6 fruit fly cellular contexts compared by ENCODE assay signal in genomic region chr2L:5070797-5071579, dm6.
A peak's percentile ranks its signal among the peaks of the same experiment; 100 is the strongest.
TF ChIP-seq lines count a peak whose summit lies in the region.

Gene RpL37A (plus strand): TSS chr2L:5070957.

- TF ChIP-seq CTCF in S2 (optimal IDR thresholded peaks at IDR 0.05; lab: Kevin White, UChicago), result peak; percentile 5 to 54
- peak; percentile 70 for TF ChIP-seq CTCF in whole organism, embryonic (GFP tag; optimal IDR thresholded peaks at IDR 0.05; lab: Kevin White, UChicago)

TF ChIP-seq in whole organism, adult, 20 proteins besides CTCF, POLR2A, EP300 and RAD21 (continues in another document):
- TF ChIP-seq Hr96 (GFP tag; optimal IDR thresholded peaks at IDR 0.05; lab: Kevin White, UChicago) (peak; percentile 84), CG7101 (tag; optimal IDR thresholded peaks at IDR 0.05; lab: Kevin White, UChicago) (peak; percentile 81), CG11617 (GFP tag; optimal IDR thresholded peaks at IDR 0.05; lab: Kevin White, UChicago) (peak; percentile 87), cnc (optimal IDR thresholded peaks at IDR 0.05; lab: Kevin White, UChicago) (no peak), bab1 (GFP tag; optimal IDR thresholded peaks at IDR 0.05; lab: Kevin White, UChicago) (peak; percentile 85), tj (GFP tag; optimal IDR thresholded peaks at IDR 0.05; lab: Kevin White, UChicago) (peak; percentile 54), CG12768 (GFP tag; optimal IDR thresholded peaks at IDR 0.05; lab: Kevin White, UChicago) (peak; percentile 66), pad (GFP tag; optimal IDR thresholded peaks at IDR 0.05; lab: Kevin White, UChicago) (peak; percentile 74), CG5204 (GFP tag; optimal IDR thresholded peaks at IDR 0.05; lab: Kevin White, UChicago) (no peak), cic (GFP tag; optimal IDR thresholded peaks at IDR 0.05; lab: Kevin White, UChicago) (peak; percentile 62), CG7045 (GFP tag; optimal IDR thresholded peaks at IDR 0.05; lab: Kevin White, UChicago) (peak; percentile 57), Mnt (GFP tag; optimal IDR thresholded peaks at IDR 0.05; lab: Kevin White, UChicago) (peak; percentile 76), CG1620 (GFP tag; optimal IDR thresholded peaks at IDR 0.05; lab: Kevin White, UChicago) (peak; percentile 86), kay (GFP tag; lab: Kevin White, UChicago; ENCODE audit: borderline replicate concordance) (peak; percentile 18), CG14711 (tag; optimal IDR thresholded peaks at IDR 0.05; lab: Kevin White, UChicago) (peak; percentile 61), CG33017 (tag; optimal IDR thresholded peaks at IDR 0.05; lab: Kevin White, UChicago) (peak; percentile 54), toe (GFP tag; optimal IDR thresholded peaks at IDR 0.05; lab: Kevin White, UChicago) (no peak), ovo (GFP tag; optimal IDR thresholded peaks at IDR 0.05; lab: Kevin White, UChicago) (peak; percentile 63)

TF ChIP-seq in whole organism, embryonic, 481 proteins besides CTCF, POLR2A, EP300 and RAD21 (continues in another document):
- TF ChIP-seq CG11456 (GFP tag; IDR thresholded peaks at IDR 0.05; lab: Robert Waterston, UW) (peak; percentile 86), zfh2 (GFP tag; optimal IDR thresholded peaks at IDR 0.05; lab: Kevin White, UChicago) (peak; percentile 29), psq (GFP tag; optimal IDR thresholded peaks at IDR 0.05; lab: Kevin White, UChicago) (peak; percentile 30), Hr51 (GFP tag; optimal IDR thresholded peaks at IDR 0.05; lab: Kevin White, UChicago) (peak; percentile 58 to 81), Fer2 (tag; optimal IDR thresholded peaks at IDR 0.05; lab: Kevin White, UChicago) (peak; percentile 41), CG1529 (GFP tag; optimal IDR thresholded peaks at IDR 0.05; lab: Kevin White, UChicago) (peak; percentile 39), yki (optimal IDR thresholded peaks at IDR 0.05; lab: Kevin White, UChicago) (no peak), CG12299 (tag; optimal IDR thresholded peaks at IDR 0.05; lab: Kevin White, UChicago) (peak; percentile 74), Nf-YB (GFP tag; optimal IDR thresholded peaks at IDR 0.05; lab: Kevin White, UChicago) (peak; percentile 68), slbo (GFP tag; IDR thresholded peaks at IDR 0.05; lab: Robert Waterston, UW) (peak; percentile 61), CG9876 (GFP tag; optimal IDR thresholded peaks at IDR 0.05; lab: Kevin White, UChicago) (peak; percentile 72), CG6765 (GFP tag; optimal IDR thresholded peaks at IDR 0.05; lab: Kevin White, UChicago) (peak; percentile 94), zfh1 (GFP tag; IDR thresholded peaks at IDR 0.05; lab: Robert Waterston, UW) (peak; percentile 78), Dek (tag; optimal IDR thresholded peaks at IDR 0.05; lab: Kevin White, UChicago) (peak; percentile 58), CG17829 (tag; optimal IDR thresholded peaks at IDR 0.05; lab: Kevin White, UChicago) (peak; percentile 84), Trl (optimal IDR thresholded peaks at IDR 0.05; lab: Kevin White, UChicago) (no peak), Trl (GFP tag; optimal IDR thresholded peaks at IDR 0.05; lab: Kevin White, UChicago) (peak; percentile 89), Sry-δ (GFP tag; optimal IDR thresholded peaks at IDR 0.05; lab: Kevin White, UChicago) (peak; percentile 77), TFAM (GFP tag; optimal IDR thresholded peaks at IDR 0.05; lab: Kevin White, UChicago) (peak; percentile 68)

TF ChIP-seq in whole organism, prepupa, 60 proteins besides CTCF, POLR2A, EP300 and RAD21 (continues in another document):
- TF ChIP-seq CG3919 (GFP tag; optimal IDR thresholded peaks at IDR 0.05; lab: Kevin White, UChicago) (peak; percentile 84), CG6808 (GFP tag; optimal IDR thresholded peaks at IDR 0.05; lab: Kevin White, UChicago) (peak; percentile 56), Smox (GFP tag; optimal IDR thresholded peaks at IDR 0.05; lab: Kevin White, UChicago) (no peak), spab (GFP tag; optimal IDR thresholded peaks at IDR 0.05; lab: Kevin White, UChicago) (no peak), CG1621 (tag; optimal IDR thresholded peaks at IDR 0.05; lab: Kevin White, UChicago) (no peak), Eip78C (GFP tag; lab: Kevin White, UChicago) (peak; percentile 92), Ets21C (GFP tag; optimal IDR thresholded peaks at IDR 0.05; lab: Kevin White, UChicago) (no peak), CG7368 (GFP tag; optimal IDR thresholded peaks at IDR 0.05; lab: Kevin White, UChicago) (peak; percentile 46), fd59A (GFP tag; optimal IDR thresholded peaks at IDR 0.05; lab: Kevin White, UChicago) (peak; percentile 33), svp (GFP tag; lab: Kevin White, UChicago) (no peak), Blimp-1 (GFP tag; optimal IDR thresholded peaks at IDR 0.05; lab: Kevin White, UChicago) (peak; percentile 54), CG31627 (GFP tag; optimal IDR thresholded peaks at IDR 0.05; lab: Kevin White, UChicago) (peak; percentile 61), Eip75B (GFP tag; optimal IDR thresholded peaks at IDR 0.05; lab: Kevin White, UChicago) (peak; percentile 66), CG8319 (GFP tag; optimal IDR thresholded peaks at IDR 0.05; lab: Kevin White, UChicago) (peak; percentile 42), eg (GFP tag; IDR thresholded peaks at IDR 0.05; lab: Robert Waterston, UW) (no peak; the same call in 2 of the 3 replicates), CG11762 (GFP tag; optimal IDR thresholded peaks at IDR 0.05; lab: Kevin White, UChicago; ENCODE audit: insufficient read depth) (no peak), Sox102F (GFP tag; optimal IDR thresholded peaks at IDR 0.05; lab: Kevin White, UChicago) (peak; percentile 75), lz (GFP tag; optimal IDR thresholded peaks at IDR 0.05; lab: Kevin White, UChicago) (peak; percentile 52), Met (GFP tag; optimal IDR thresholded peaks at IDR 0.05; lab: Kevin White, UChicago) (peak; percentile 68), Eip93F (GFP tag; optimal IDR thresholded peaks at IDR 0.05; lab: Kevin White, UChicago) (no peak)

TF ChIP-seq in whole organism, pupa, 21 proteins besides CTCF, POLR2A, EP300 and RAD21:
- TF ChIP-seq CG17806 (tag; optimal IDR thresholded peaks at IDR 0.05; lab: Kevin White, UChicago) (peak; percentile 32), gl (tag; optimal IDR thresholded peaks at IDR 0.05; lab: Kevin White, UChicago) (peak; percentile 62), CG8159 (tag; optimal IDR thresholded peaks at IDR 0.05; lab: Kevin White, UChicago) (peak; percentile 91), CG15710 (tag; optimal IDR thresholded peaks at IDR 0.05; lab: Kevin White, UChicago) (peak; percentile 16), Pif1B (GFP tag; optimal IDR thresholded peaks at IDR 0.05; lab: Kevin White, UChicago) (no peak), CG10348 (GFP tag; IDR thresholded peaks at IDR 0.05; lab: Robert Waterston, UW) (no peak), CG13204 (GFP tag; optimal IDR thresholded peaks at IDR 0.05; lab: Kevin White, UChicago) (no peak), Ets98B (GFP tag; IDR thresholded peaks at IDR 0.05; lab: Robert Waterston, UW) (peak; percentile 60), CG34367 (tag; optimal IDR thresholded peaks at IDR 0.05; lab: Kevin White, UChicago) (peak; percentile 59), rn (GFP tag; IDR thresholded peaks at IDR 0.05; lab: Robert Waterston, UW) (no peak), CG9948 (tag; optimal IDR thresholded peaks at IDR 0.05; lab: Kevin White, UChicago) (no peak), CG14655 (GFP tag; optimal IDR thresholded peaks at IDR 0.05; lab: Kevin White, UChicago) (no peak), Pif1A (GFP tag; optimal IDR thresholded peaks at IDR 0.05; lab: Kevin White, UChicago) (peak; percentile 74), D1 (tag; optimal IDR thresholded peaks at IDR 0.05; lab: Kevin White, UChicago) (peak; percentile 50), Snoo (tag; optimal IDR thresholded peaks at IDR 0.05; lab: Kevin White, UChicago) (peak; percentile 83), EcR (GFP tag; optimal IDR thresholded peaks at IDR 0.05; lab: Kevin White, UChicago) (no peak), CG4496 (GFP tag; IDR thresholded peaks at IDR 0.05; lab: Robert Waterston, UW) (peak; percentile 84), CG12605 (GFP tag; IDR thresholded peaks at IDR 0.05; lab: Robert Waterston, UW) (peak; percentile 58), CG32121 (GFP tag; IDR thresholded peaks at IDR 0.05; lab: Robert Waterston, UW) (no peak; the same call in 1 of the 2 replicates)

TF ChIP-seq in whole organism, wandering third instar larva, 38 proteins besides CTCF, POLR2A, EP300 and RAD21 (continues in another document):
- TF ChIP-seq Rel (GFP tag; optimal IDR thresholded peaks at IDR 0.05; lab: Kevin White, UChicago), result peak; percentile 66
- peak; percentile 50 for TF ChIP-seq Rel (tag; optimal IDR thresholded peaks at IDR 0.05; lab: Kevin White, UChicago)
- TF ChIP-seq Myc (optimal IDR thresholded peaks at IDR 0.05; lab: Kevin White, UChicago), result peak; percentile 5
- TF ChIP-seq Hr78 (GFP tag; optimal IDR thresholded peaks at IDR 0.05; lab: Kevin White, UChicago), result no peak
- TF ChIP-seq CrebA (GFP tag; optimal IDR thresholded peaks at IDR 0.05; lab: Kevin White, UChicago; ENCODE audit: borderline replicate concordance), result no peak
- no peak for TF ChIP-seq jim (GFP tag; optimal IDR thresholded peaks at IDR 0.05; lab: Kevin White, UChicago)
- peak; percentile 73 for TF ChIP-seq sage (GFP tag; optimal IDR thresholded peaks at IDR 0.05; lab: Kevin White, UChicago)
- TF ChIP-seq dsf (GFP tag; optimal IDR thresholded peaks at IDR 0.05; lab: Kevin White, UChicago; ENCODE audit: borderline replicate concordance), result peak; percentile 12
- peak; percentile 73 for TF ChIP-seq Sp1 (GFP tag; optimal IDR thresholded peaks at IDR 0.05; lab: Kevin White, UChicago)
- TF ChIP-seq GATAd (GFP tag; optimal IDR thresholded peaks at IDR 0.05; lab: Kevin White, UChicago), result no peak
- peak; percentile 24 for TF ChIP-seq psq (GFP tag; optimal IDR thresholded peaks at IDR 0.05; lab: Kevin White, UChicago)
- no peak for TF ChIP-seq Dfd (GFP tag; optimal IDR thresholded peaks at IDR 0.05; lab: Kevin White, UChicago)
- TF ChIP-seq Hr83 (GFP tag; optimal IDR thresholded peaks at IDR 0.05; lab: Kevin White, UChicago; ENCODE audit: poor library complexity, severe bottlenecking), result peak; percentile 86
- TF ChIP-seq CG32264 (GFP tag; optimal IDR thresholded peaks at IDR 0.05; lab: Kevin White, UChicago), result peak; percentile 43
- peak; percentile 64 for TF ChIP-seq HLH106 (tag; optimal IDR thresholded peaks at IDR 0.05; lab: Kevin White, UChicago)
- TF ChIP-seq dmrt93B (GFP tag; optimal IDR thresholded peaks at IDR 0.05; lab: Kevin White, UChicago), result peak; percentile 73
- peak; percentile 82 for TF ChIP-seq sv (GFP tag; optimal IDR thresholded peaks at IDR 0.05; lab: Kevin White, UChicago)
- no peak for TF ChIP-seq usp (GFP tag; optimal IDR thresholded peaks at IDR 0.05; lab: Kevin White, UChicago)
- TF ChIP-seq Jra (GFP tag; optimal IDR thresholded peaks at IDR 0.05; lab: Kevin White, UChicago), result peak; percentile 12
- TF ChIP-seq OdsH (GFP tag; optimal IDR thresholded peaks at IDR 0.05; lab: Kevin White, UChicago), result peak; percentile 31
- TF ChIP-seq h (GFP tag; optimal IDR thresholded peaks at IDR 0.05; lab: Kevin White, UChicago), result peak; percentile 78
- peak; percentile 89 for TF ChIP-seq rgr (GFP tag; optimal IDR thresholded peaks at IDR 0.05; lab: Kevin White, UChicago)
- TF ChIP-seq dl (GFP tag; optimal IDR thresholded peaks at IDR 0.05; lab: Kevin White, UChicago; ENCODE audit: insufficient read depth in 1 of 2, partially characterized antibody in 2 of 2), result no peak
- no peak for TF ChIP-seq pan (optimal IDR thresholded peaks at IDR 0.05; lab: Kevin White, UChicago)
